Worm (Caenorhabditis elegans) whole organism, mixed stage, embryonic: ENCODE data around the gene tag-275.

Source experiments
- M03D4.4 ChIP-seq: sonication (generic microtip); optimal IDR thresholded peaks from 2 replicates; lab custom pipeline; 2017; ENCODE audit warnings: mild to moderate bottlenecking, missing genetic modification characterization, missing compliant biosample characterization
- bed-3 ChIP-seq: fragments of 200-800 bp; sonication (Bioruptor generic); optimal IDR thresholded peaks from 3 replicates; lab custom pipeline; 2018; ENCODE audit warnings: mild to moderate bottlenecking, missing genetic modification characterization, moderate library complexity, missing compliant biosample characterization
- ceh-39 ChIP-seq: fragments of 150-350 bp; optimal IDR thresholded peaks from 2 replicates; lab custom pipeline; 2014; ENCODE audit warnings: missing biosample characterization, missing genetic modification characterization
- ceh-83 ChIP-seq: fragments of 200-800 bp; sonication (Bioruptor generic); optimal IDR thresholded peaks from 2 replicates; lab custom pipeline; 2018; ENCODE audit warnings: mild to moderate bottlenecking, missing genetic modification characterization, missing compliant biosample characterization
- ces-1 ChIP-seq: fragments of 150-350 bp; optimal IDR thresholded peaks from 2 replicates; lab custom pipeline; 2014; ENCODE audit warnings: missing biosample characterization, missing genetic modification reagents, missing genetic modification characterization
- cnd-1 ChIP-seq: fragments of 200-800 bp; sonication (Bioruptor generic); optimal IDR thresholded peaks from 2 replicates; lab custom pipeline; 2018; ENCODE audit warnings: mild to moderate bottlenecking, missing genetic modification characterization, missing compliant biosample characterization
- drap-1 ChIP-seq: fragments of 200-800 bp; sonication (Bioruptor generic); optimal IDR thresholded peaks from 3 replicates; lab custom pipeline; 2018; ENCODE audit warnings: mild to moderate bottlenecking, missing genetic modification characterization, missing compliant biosample characterization
- elt-1 ChIP-seq: sonication (generic microtip); optimal IDR thresholded peaks from 2 replicates; lab custom pipeline; 2017; ENCODE audit warnings: missing genetic modification characterization, mild to moderate bottlenecking, missing compliant biosample characterization, antibody characterized with exemption, moderate library complexity, borderline replicate concordance; ENCODE audit not compliant: insufficient read depth
- elt-3 ChIP-seq: fragments of 150-350 bp; optimal IDR thresholded peaks from 2 replicates; lab custom pipeline; 2014; ENCODE audit warnings: missing biosample characterization, missing genetic modification characterization
- flh-1 ChIP-seq: fragments of 200-800 bp; sonication (Bioruptor generic); optimal IDR thresholded peaks from 2 replicates; lab custom pipeline; 2018; ENCODE audit warnings: mild to moderate bottlenecking, missing genetic modification characterization, moderate library complexity, missing compliant biosample characterization
- ham-2 ChIP-seq: fragments of 200-800 bp; sonication (Bioruptor generic); optimal IDR thresholded peaks from 2 replicates; lab custom pipeline; 2018; ENCODE audit warnings: mild to moderate bottlenecking, missing genetic modification characterization, missing compliant biosample characterization
- hlh-1 ChIP-seq: fragments of 150-350 bp; optimal IDR thresholded peaks from 2 replicates; lab custom pipeline; 2014; ENCODE audit warnings: missing biosample characterization, missing genetic modification reagents, missing genetic modification characterization
- lin-32 ChIP-seq: fragments of 200-800 bp; sonication (Bioruptor generic); optimal IDR thresholded peaks from 2 replicates; lab custom pipeline; 2018; ENCODE audit warnings: mild to moderate bottlenecking, missing genetic modification characterization, missing compliant biosample characterization
- lsy-2 ChIP-seq: fragments of 150-350 bp; optimal IDR thresholded peaks from 2 replicates; lab custom pipeline; 2014; ENCODE audit warnings: missing biosample characterization, missing genetic modification characterization
- mab-5 ChIP-seq: fragments of 150-350 bp; optimal IDR thresholded peaks from 2 replicates; lab custom pipeline; 2014; ENCODE audit warnings: missing biosample characterization, missing genetic modification characterization
- mep-1 ChIP-seq: fragments of 150-350 bp; optimal IDR thresholded peaks from 2 replicates; lab custom pipeline; 2017; ENCODE audit warnings: missing biosample characterization, missing genetic modification reagents, missing genetic modification characterization, inconsistent platforms
- mls-2 ChIP-seq: sonication (generic microtip); optimal IDR thresholded peaks from 2 replicates; lab custom pipeline; 2016; ENCODE audit warnings: mild to moderate bottlenecking, missing genetic modification characterization, moderate library complexity, missing compliant biosample characterization
- nhr-12 ChIP-seq: fragments of 150-350 bp; optimal IDR thresholded peaks from 2 replicates; lab custom pipeline; 2014; ENCODE audit warnings: missing biosample characterization, missing genetic modification characterization
- nhr-2 ChIP-seq: fragments of 150-350 bp; optimal IDR thresholded peaks from 2 replicates; lab custom pipeline; 2014; ENCODE audit warnings: missing biosample characterization, missing genetic modification characterization
- nhr-237 ChIP-seq: fragments of 150-350 bp; optimal IDR thresholded peaks from 2 replicates; lab custom pipeline; 2014; ENCODE audit warnings: missing biosample characterization, missing genetic modification characterization
- nhr-28 ChIP-seq: fragments of 150-350 bp; optimal IDR thresholded peaks from 2 replicates; lab custom pipeline; 2014; ENCODE audit warnings: missing biosample characterization, missing genetic modification characterization
- nhr-76 ChIP-seq: sonication (generic microtip); optimal IDR thresholded peaks from 2 replicates; lab custom pipeline; 2017; ENCODE audit warnings: missing biosample characterization, missing genetic modification characterization
- pha-4 ChIP-seq: fragments of 150-350 bp; optimal IDR thresholded peaks from 2 replicates; lab custom pipeline; 2018; ENCODE audit warnings: missing biosample characterization, missing genetic modification reagents, missing genetic modification characterization
- sem-2 ChIP-seq: fragments of 200-800 bp; sonication (Bioruptor generic); optimal IDR thresholded peaks from 2 replicates; lab custom pipeline; 2018; ENCODE audit warnings: mild to moderate bottlenecking, missing genetic modification characterization, missing compliant biosample characterization
- snpc-4 ChIP-seq: fragments of 150-350 bp; optimal IDR thresholded peaks from 2 replicates; lab custom pipeline; 2014; ENCODE audit warnings: missing biosample characterization, missing genetic modification characterization
- sptf-1 ChIP-seq: sonication (generic microtip); optimal IDR thresholded peaks from 2 replicates; lab custom pipeline; 2017; ENCODE audit warnings: mild to moderate bottlenecking, missing genetic modification characterization, moderate library complexity, missing compliant biosample characterization
- tbx-8 ChIP-seq: fragments of 200-800 bp; sonication (Bioruptor generic); optimal IDR thresholded peaks from 2 replicates; lab custom pipeline; 2018; ENCODE audit warnings: mild to moderate bottlenecking, missing genetic modification characterization, moderate library complexity, missing compliant biosample characterization
- unc-120 ChIP-seq: sonication (generic microtip); optimal IDR thresholded peaks from 2 replicates; lab custom pipeline; 2017; ENCODE audit warnings: missing genetic modification characterization, missing compliant biosample characterization; ENCODE audit not compliant: poor library complexity, severe bottlenecking
- unc-39 ChIP-seq: fragments of 150-350 bp; optimal IDR thresholded peaks from 2 replicates; lab custom pipeline; 2014; ENCODE audit warnings: missing biosample characterization, missing genetic modification characterization
- unc-62 ChIP-seq: fragments of 150-350 bp; optimal IDR thresholded peaks from 2 replicates; lab custom pipeline; 2014; ENCODE audit warnings: missing biosample characterization, missing genetic modification reagents, missing genetic modification characterization
- zip-8 ChIP-seq: fragments of 150-350 bp; optimal IDR thresholded peaks from 2 replicates; lab custom pipeline; 2014; ENCODE audit warnings: missing biosample characterization, missing genetic modification characterization
- ztf-11 ChIP-seq: fragments of 150-350 bp; optimal IDR thresholded peaks from 2 replicates; lab custom pipeline; 2014; ENCODE audit warnings: missing biosample characterization, missing genetic modification characterization

The tag-275 gene

ce11 chrX:6115502-6115901, 34.8 kb downstream of the tag-275 start, which contains the start of gene C15H9.3:
TSS of gene C15H9.3 (plus strand) at chrX:6115802.
- TF ChIP-seq mls-2 (no peak), snpc-4 (no peak), unc-39 (tag; lab: Kevin White, UChicago) (no peak), elt-3 (tag; lab: Kevin White, UChicago) (no peak), sem-2 (GFP tag; lab: Kevin White, UChicago) (no peak), flh-1 (no peak), mep-1 (tag; lab: Kevin White, UChicago) (no peak), nhr-76 (tag; lab: Kevin White, UChicago) (no peak), hlh-1 (tag; lab: Kevin White, UChicago) (no peak), ham-2 (no peak), mab-5 (tag; lab: Kevin White, UChicago) (no peak), ceh-39 (no peak), elt-1 (no peak), ztf-11 (tag; lab: Kevin White, UChicago) (no peak), unc-62 (GFP tag; lab: Kevin White, UChicago) (no peak), lsy-2 (tag; lab: Kevin White, UChicago) (no peak), M03D4.4 (no peak)

ce11 chrX:6112817-6113216, 37.5 kb downstream of the tag-275 start, which contains the start of gene prx-3:
TSS of gene prx-3 (minus strand) at chrX:6112917.
- no peak for TF ChIP-seq nhr-12
- no peak for TF ChIP-seq unc-120 (tag; lab: Kevin White, UChicago)
- TF ChIP-seq mab-5 (tag; lab: Kevin White, UChicago), result no peak
- no peak for TF ChIP-seq mep-1 (tag; lab: Kevin White, UChicago)
- no peak for TF ChIP-seq sptf-1
- TF ChIP-seq sem-2 (GFP tag; lab: Kevin White, UChicago), result no peak
- no peak for TF ChIP-seq tbx-8 (GFP tag; lab: Kevin White, UChicago)
- no peak for TF ChIP-seq elt-1
- TF ChIP-seq M03D4.4, result no peak
- TF ChIP-seq ceh-39, result no peak
- no peak for TF ChIP-seq ceh-83 (GFP tag; lab: Kevin White, UChicago)
- no peak for TF ChIP-seq zip-8 (tag; lab: Kevin White, UChicago)

DNA sequence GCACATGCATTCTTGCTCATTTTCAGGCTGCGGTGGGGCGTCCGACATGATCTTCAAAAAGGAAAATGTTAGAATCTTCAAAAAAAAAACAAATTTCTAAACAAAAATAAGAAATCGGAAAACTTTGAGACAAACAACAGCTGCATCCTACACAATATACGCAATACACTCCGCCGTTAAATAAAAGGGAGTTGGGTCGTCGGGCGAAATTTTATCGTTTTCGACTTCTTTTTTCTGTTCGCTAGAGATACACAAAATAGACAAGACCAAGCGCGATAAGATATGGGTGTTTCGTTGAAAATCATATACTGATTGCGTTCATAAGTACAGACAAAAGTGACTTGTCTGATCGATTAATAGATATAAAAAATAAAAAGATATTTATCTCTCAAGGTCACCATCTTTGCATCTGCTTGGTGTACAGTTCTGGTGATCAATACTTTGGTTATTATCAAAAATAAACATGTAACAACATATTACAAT, 41.0 kb downstream of the tag-275 start, which contains the start of gene kynu-1:
Gene kynu-1, minus strand, starts transcription at position 51 of the 483 bp plus-strand sequence.
- TF ChIP-seq ceh-83 (GFP tag; lab: Kevin White, UChicago) (no peak), elt-1 (peak; percentile 95)

ce11 chrX:6107962-6108361, 42.4 kb downstream of the tag-275 start:
- no peak for TF ChIP-seq snpc-4
- no peak for TF ChIP-seq nhr-28
- no peak for TF ChIP-seq pha-4
- TF ChIP-seq unc-62 (GFP tag; lab: Kevin White, UChicago), result no peak
- TF ChIP-seq elt-1, result no peak
- TF ChIP-seq unc-120 (tag; lab: Kevin White, UChicago), result no peak
- no peak for TF ChIP-seq nhr-2 (tag; lab: Kevin White, UChicago)
- no peak for TF ChIP-seq cnd-1
- TF ChIP-seq unc-39 (tag; lab: Kevin White, UChicago), result no peak
- no peak for TF ChIP-seq hlh-1 (tag; lab: Kevin White, UChicago)
- no peak for TF ChIP-seq nhr-237 (tag; lab: Kevin White, UChicago)
- no peak for TF ChIP-seq flh-1

DNA sequence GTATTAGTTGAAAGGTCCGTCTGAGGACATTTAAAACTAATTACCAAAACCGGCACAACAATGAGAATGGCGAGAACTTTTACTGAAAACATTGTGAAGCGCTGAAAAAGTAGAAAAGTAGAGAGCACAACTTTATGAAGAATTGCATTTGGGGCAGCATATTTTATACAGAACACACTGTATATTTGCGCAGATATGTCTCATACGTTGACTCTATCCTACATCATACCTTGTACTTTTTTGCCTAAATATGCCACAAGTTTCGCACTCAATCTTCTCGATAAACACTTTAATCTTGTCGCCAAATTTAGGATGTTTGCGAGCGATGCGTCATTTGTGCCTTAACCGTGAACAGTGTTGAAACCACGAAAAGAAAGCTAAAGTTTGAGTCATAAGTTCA, 47.1 kb downstream of the tag-275 start, which contains the start of gene C15H9.11:
Gene C15H9.11, minus strand, starts transcription at position 101 of the 400 bp plus-strand sequence.
- no peak for TF ChIP-seq mab-5 (tag; lab: Kevin White, UChicago)
- no peak for TF ChIP-seq snpc-4
- TF ChIP-seq M03D4.4, result no peak
- TF ChIP-seq ztf-11 (tag; lab: Kevin White, UChicago), result no peak
- TF ChIP-seq zip-8 (tag; lab: Kevin White, UChicago), result no peak
- no peak for TF ChIP-seq lin-32 (GFP tag; lab: Kevin White, UChicago)
- TF ChIP-seq mep-1 (tag; lab: Kevin White, UChicago), result no peak
- TF ChIP-seq hlh-1 (tag; lab: Kevin White, UChicago), result no peak
- no peak for TF ChIP-seq nhr-237 (tag; lab: Kevin White, UChicago)
- TF ChIP-seq elt-3 (tag; lab: Kevin White, UChicago), result no peak
- no peak for TF ChIP-seq unc-62 (GFP tag; lab: Kevin White, UChicago)
- no peak for TF ChIP-seq bed-3
- no peak for TF ChIP-seq drap-1 (GFP tag; lab: Kevin White, UChicago)
- TF ChIP-seq ceh-39, result no peak
- no peak for TF ChIP-seq ces-1 (GFP tag; lab: Kevin White, UChicago)
- no peak for TF ChIP-seq mls-2
